Worm (Caenorhabditis elegans) whole organism, L3 larva: Measurements from ENCODE around the gene C06E4.6.

ENCODE experiments used
- ceh-82 ChIP-seq: fragments of 150-350 bp; optimal IDR thresholded peaks from 2 replicates; lab custom pipeline; 2014; ENCODE audit warnings: missing biosample characterization, missing genetic modification characterization
- nhr-237 ChIP-seq: fragments of 150-350 bp; optimal IDR thresholded peaks from 2 replicates; lab custom pipeline; 2014; ENCODE audit warnings: missing biosample characterization, missing genetic modification characterization
- nhr-28 ChIP-seq: fragments of 150-350 bp; optimal IDR thresholded peaks from 2 replicates; lab custom pipeline; 2014; ENCODE audit warnings: missing biosample characterization, missing genetic modification characterization
- pha-4 ChIP-seq: fragments of 150-350 bp; optimal IDR thresholded peaks from 2 replicates; lab custom pipeline; 2014; ENCODE audit warnings: missing biosample characterization, missing genetic modification reagents, missing genetic modification characterization
- pqm-1 ChIP-seq: fragments of 150-350 bp; optimal IDR thresholded peaks from 2 replicates; lab custom pipeline; 2017; ENCODE audit warnings: missing biosample characterization, missing genetic modification characterization, inconsistent platforms
- snpc-4 ChIP-seq: fragments of 150-350 bp; optimal IDR thresholded peaks from 2 replicates; lab custom pipeline; 2014; ENCODE audit warnings: missing biosample characterization, missing genetic modification characterization

DNA sequence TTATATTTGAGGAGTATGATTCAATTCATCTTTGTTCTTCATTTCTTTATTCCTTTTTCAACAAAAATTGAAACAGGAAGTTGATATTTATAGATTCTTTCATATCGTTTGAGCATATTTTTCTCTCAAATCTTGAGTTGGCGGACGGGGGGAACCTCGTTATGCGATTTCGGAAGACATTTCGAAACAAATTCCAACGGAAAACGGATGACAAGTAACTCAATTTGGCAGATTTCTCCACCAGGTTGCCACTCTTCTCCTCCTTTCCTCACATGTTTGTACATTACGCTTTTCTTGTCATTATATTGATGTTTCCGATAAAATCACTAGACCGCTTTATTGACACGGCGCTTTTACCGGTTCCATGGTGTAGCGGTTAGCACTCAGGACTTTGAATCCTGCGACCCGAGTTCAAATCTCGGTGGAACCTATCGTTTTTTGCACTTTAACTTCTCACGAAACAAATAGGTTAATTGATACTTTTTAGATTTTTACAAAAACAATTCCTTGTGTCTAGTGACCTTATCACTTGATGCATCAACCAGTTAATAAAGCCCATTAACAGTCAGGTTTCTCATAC is 17.0 kb upstream of the C06E4.6 start:
- TF ChIP-seq pqm-1 (tag; lab: Kevin White, UChicago) (no peak), nhr-28 (tag; lab: Kevin White, UChicago) (no peak), ceh-82 (tag; lab: Kevin White, UChicago) (no peak), nhr-237 (no peak), snpc-4 (tag; lab: Kevin White, UChicago) (no peak), pha-4 (tag; lab: Kevin White, UChicago) (peak; percentile 21)
